Worm (Caenorhabditis elegans) whole organism, L1 larva: ENCODE data around the gene rpl-36.A.

Experiments used
- efl-1 ChIP-seq, 4 experiments: fragments of 150-350 bp; optimal IDR thresholded peaks in 3 of 4; peaks in 1 of 4; 1 replicate in 1 of 4; 2 replicates in 3 of 4; lab custom pipeline; 2014; ENCODE audit warnings: missing biosample characterization in 2 of 4, missing genetic modification characterization in 2 of 4, missing genetic modification reagents in 2 of 4
- skn-1 ChIP-seq: fragments of 150-350 bp; optimal IDR thresholded peaks from 2 replicates; lab custom pipeline; 2014; ENCODE audit warnings: missing biosample characterization, missing genetic modification characterization

DNA sequence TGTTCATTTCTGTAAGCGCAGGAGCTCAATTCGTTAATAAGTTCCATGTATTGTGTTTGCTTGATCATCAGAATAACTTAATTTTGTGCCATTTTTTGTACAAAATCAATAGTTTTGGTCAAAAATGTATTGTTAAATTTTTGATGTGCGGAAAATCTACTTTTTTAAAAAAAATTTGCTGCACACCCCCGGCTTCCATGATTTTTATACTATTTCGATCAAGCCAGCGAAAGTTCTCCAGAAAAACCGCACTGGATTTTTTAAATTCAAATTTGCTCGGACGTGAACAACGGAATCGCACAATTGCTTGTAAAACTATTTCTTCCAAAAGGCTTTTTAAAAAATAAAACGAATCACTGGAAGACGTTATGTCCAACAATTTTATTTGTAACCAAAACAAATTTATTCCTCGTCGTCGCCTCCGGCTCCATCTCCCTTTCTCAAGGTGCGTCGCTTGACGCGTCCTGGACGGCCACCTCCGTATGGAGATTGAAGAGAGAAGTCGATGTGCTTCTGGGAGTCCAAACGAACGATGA lies 28.1 kb upstream of the rpl-36.A start:
- TF ChIP-seq efl-1 (optimal IDR thresholded peaks at IDR 0.05; lab: Kevin White, UChicago) (no peak), efl-1 (GFP tag; optimal IDR thresholded peaks at IDR 0.05 in 1 of 2; lab: Kevin White, UChicago) (peak in 1 of 2 experiments; percentile 25), skn-1 (tag; lab: Kevin White, UChicago) (no peak)
